Fruit fly (Drosophila melanogaster): Measurements from ENCODE around the gene Tsp33B.

Gene Tsp33B

DNA sequence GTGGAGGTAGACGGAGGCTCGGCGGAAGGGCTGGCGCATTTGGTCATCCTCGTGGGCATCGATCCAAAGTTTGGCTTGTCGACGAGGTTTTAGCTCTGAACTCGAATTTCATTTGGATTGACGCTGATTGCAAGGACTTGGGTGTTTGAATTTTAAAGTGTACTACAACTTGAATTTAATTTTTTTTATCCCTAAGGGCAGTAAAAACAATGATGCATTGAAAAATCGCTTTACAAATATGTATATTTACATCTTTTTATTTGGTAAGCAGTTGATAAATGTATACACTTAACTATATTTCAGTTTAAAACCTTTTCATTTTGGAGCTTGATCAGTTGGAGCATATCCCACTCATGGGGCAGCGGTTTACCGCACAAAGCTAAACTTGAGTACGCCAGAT lies at the start of gene Tsp33B:
Gene Tsp33B, minus strand, starts transcription at position 101 of the 400 bp plus-strand sequence.
- TF ChIP-seq cnc (optimal IDR thresholded peaks at IDR 0.05) (no peak), CG7045 (GFP tag; optimal IDR thresholded peaks at IDR 0.05) (no peak), CG5204 (GFP tag; optimal IDR thresholded peaks at IDR 0.05) (no peak), toe (GFP tag; optimal IDR thresholded peaks at IDR 0.05) (no peak), CG7101 (tag; optimal IDR thresholded peaks at IDR 0.05) (no peak), CG14711 (tag; optimal IDR thresholded peaks at IDR 0.05) (no peak)

DNA sequence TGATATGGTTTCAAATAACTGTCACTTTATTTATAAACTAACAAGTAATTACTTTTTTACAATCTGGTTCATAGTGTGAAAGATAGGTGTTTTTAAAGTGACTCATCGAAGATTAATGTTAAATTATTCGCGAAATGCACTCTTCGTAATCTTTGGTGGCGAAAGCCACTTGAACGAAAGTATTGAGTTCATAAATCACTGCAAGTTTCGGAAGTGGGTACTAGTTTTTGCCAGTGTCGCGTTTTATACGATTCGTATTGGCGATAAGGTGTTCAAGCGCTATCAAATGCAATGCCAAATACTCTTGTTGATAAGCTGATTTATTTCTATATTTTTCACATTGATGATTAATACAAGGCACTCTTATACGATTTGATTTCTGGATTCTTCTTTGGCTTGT lies 49.4 kb upstream of the Tsp33B start:
- TF ChIP-seq Hr96 (GFP tag; optimal IDR thresholded peaks at IDR 0.05) (peak; percentile 4), CG12768 (GFP tag; optimal IDR thresholded peaks at IDR 0.05) (peak; percentile 32), CG33017 (tag; optimal IDR thresholded peaks at IDR 0.05) (peak; percentile 45), cic (GFP tag; optimal IDR thresholded peaks at IDR 0.05) (no peak), kay (GFP tag; ENCODE audit: borderline replicate concordance) (peak; percentile 95), CG14711 (tag; optimal IDR thresholded peaks at IDR 0.05) (no peak), CG7045 (GFP tag; optimal IDR thresholded peaks at IDR 0.05) (peak; percentile 6), CG5204 (GFP tag; optimal IDR thresholded peaks at IDR 0.05) (peak; percentile 32)

DNA sequence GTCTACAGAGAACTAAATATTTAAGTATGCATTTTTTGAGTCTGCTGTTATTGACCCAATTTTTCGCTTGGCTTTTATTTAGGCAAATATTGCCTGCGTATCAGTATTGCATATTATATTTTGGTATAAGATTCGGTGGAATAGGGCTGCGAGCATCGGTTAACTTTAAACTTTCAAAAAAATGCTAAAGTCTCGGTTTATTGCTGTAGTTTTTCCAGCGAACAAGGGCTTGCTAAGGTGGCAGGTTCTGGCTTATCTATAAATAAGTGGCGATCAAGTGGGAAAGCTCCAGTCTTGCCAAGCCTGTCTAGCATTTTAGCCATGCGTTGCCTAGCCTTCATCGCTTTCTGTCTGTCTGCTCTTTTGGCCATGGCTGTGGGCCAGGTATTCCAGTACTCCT lies 48.2 kb upstream of the Tsp33B start, which contains the start of gene CG31704:
Gene CG31704, plus strand, starts transcription at position 301 of the 400 bp plus-strand sequence.
- TF ChIP-seq CG33017 (tag; optimal IDR thresholded peaks at IDR 0.05) (no peak), CG5204 (GFP tag; optimal IDR thresholded peaks at IDR 0.05) (no peak), CG14711 (tag; optimal IDR thresholded peaks at IDR 0.05) (no peak), CG7101 (tag; optimal IDR thresholded peaks at IDR 0.05) (no peak), cnc (optimal IDR thresholded peaks at IDR 0.05) (no peak), ovo (GFP tag; optimal IDR thresholded peaks at IDR 0.05) (no peak), bab1 (GFP tag; optimal IDR thresholded peaks at IDR 0.05) (no peak), pad (GFP tag; optimal IDR thresholded peaks at IDR 0.05) (no peak), Crg-1 (GFP tag; optimal IDR thresholded peaks at IDR 0.05) (no peak), CG7045 (GFP tag; optimal IDR thresholded peaks at IDR 0.05) (no peak)

DNA sequence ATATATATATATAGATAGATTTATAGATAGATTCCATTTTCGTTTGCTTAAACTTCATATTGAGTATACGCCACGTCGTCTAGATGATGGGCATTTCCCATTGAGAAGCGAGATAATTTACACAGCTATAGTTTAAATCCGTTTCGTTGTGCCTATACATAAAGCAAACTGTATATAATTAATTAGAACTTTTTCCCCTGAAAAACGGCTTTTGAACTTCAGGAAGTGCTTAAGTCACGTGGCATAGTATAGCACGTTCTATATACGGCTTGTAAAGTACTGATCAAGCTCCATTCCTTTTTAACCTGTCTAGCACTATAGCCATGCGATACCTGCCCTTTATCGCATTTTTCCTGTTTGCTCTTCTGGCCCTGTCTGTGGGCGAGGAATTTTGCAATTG lies 47.4 kb upstream of the Tsp33B start, which contains the start of gene Sfp33A3:
Gene Sfp33A3, plus strand, starts transcription at position 301 of the 400 bp plus-strand sequence.
- TF ChIP-seq kay (GFP tag; ENCODE audit: borderline replicate concordance) (no peak), Mnt (GFP tag; optimal IDR thresholded peaks at IDR 0.05) (no peak)

dm6 chr2L:11837413-11837812 lies 45.2 kb upstream of the Tsp33B start, which contains the start of gene Sfp33A2:
Sfp33A2 (plus strand) TSS chr2L:11837713.
- TF ChIP-seq cic (GFP tag; optimal IDR thresholded peaks at IDR 0.05) = no peak
- TF ChIP-seq pad (GFP tag; optimal IDR thresholded peaks at IDR 0.05) = no peak
- TF ChIP-seq Hr96 (GFP tag; optimal IDR thresholded peaks at IDR 0.05) = no peak
- no peak for TF ChIP-seq CG12768 (GFP tag; optimal IDR thresholded peaks at IDR 0.05)

- TF ChIP-seq toe (GFP tag; optimal IDR thresholded peaks at IDR 0.05) = no peak
- TF ChIP-seq Clk (GFP tag; optimal IDR thresholded peaks at IDR 0.05) = no peak
- no peak for TF ChIP-seq CG33017 (tag; optimal IDR thresholded peaks at IDR 0.05)
- TF ChIP-seq pad (GFP tag; optimal IDR thresholded peaks at IDR 0.05) = no peak
- no peak for TF ChIP-seq tj (GFP tag; optimal IDR thresholded peaks at IDR 0.05)
- no peak for TF ChIP-seq Hr96 (GFP tag; optimal IDR thresholded peaks at IDR 0.05)
- TF ChIP-seq ovo (GFP tag; optimal IDR thresholded peaks at IDR 0.05) = no peak
- no peak for TF ChIP-seq cnc (optimal IDR thresholded peaks at IDR 0.05)
- no peak for TF ChIP-seq CG14711 (tag; optimal IDR thresholded peaks at IDR 0.05)
- TF ChIP-seq bab1 (GFP tag; optimal IDR thresholded peaks at IDR 0.05) = no peak
- TF ChIP-seq cic (GFP tag; optimal IDR thresholded peaks at IDR 0.05) = no peak
- no peak for TF ChIP-seq CG12768 (GFP tag; optimal IDR thresholded peaks at IDR 0.05)
- TF ChIP-seq Crg-1 (GFP tag; optimal IDR thresholded peaks at IDR 0.05) = no peak
- TF ChIP-seq Mnt (GFP tag; optimal IDR thresholded peaks at IDR 0.05) = no peak
- TF ChIP-seq CG11617 (GFP tag; optimal IDR thresholded peaks at IDR 0.05) = no peak
Observed at dm6 chr2L:11836943-11837342, 44.8 kb upstream of the Tsp33B start, which contains the start of gene Sfp33A4. Sfp33A4 (plus strand) TSS chr2L:11837243.

dm6 chr2L:11834308-11834707 lies 42.1 kb upstream of the Tsp33B start, which contains the start of gene CG45012:
CG45012 (plus strand) TSS chr2L:11834608.
- TF ChIP-seq toe (GFP tag; optimal IDR thresholded peaks at IDR 0.05) (no peak), CG33017 (tag; optimal IDR thresholded peaks at IDR 0.05) (no peak), bab1 (GFP tag; optimal IDR thresholded peaks at IDR 0.05) (no peak)

DNA sequence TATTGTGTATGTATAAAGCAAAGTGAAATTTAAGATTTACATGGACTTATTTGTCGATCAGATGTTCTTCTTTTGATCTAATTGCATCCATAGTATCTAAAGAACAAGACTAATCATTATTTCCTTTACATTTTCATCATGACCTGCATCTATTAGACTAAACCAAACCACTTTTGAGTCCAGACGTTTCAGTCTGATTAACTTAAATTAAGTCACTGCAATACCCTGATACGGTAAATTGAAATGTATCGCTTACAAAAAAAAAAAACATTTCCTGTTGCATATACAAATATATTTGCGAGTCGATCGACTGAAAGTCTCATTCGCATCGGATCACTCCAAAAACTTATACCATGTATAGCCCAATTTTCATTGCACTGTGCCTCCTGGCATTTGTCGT lies 41.6 kb upstream of the Tsp33B start, which contains the start of gene CG45011:
Gene CG45011, plus strand, starts transcription at position 301 of the 400 bp plus-strand sequence.
- peak; percentile 18 for TF ChIP-seq kay (GFP tag; ENCODE audit: borderline replicate concordance)
- TF ChIP-seq CG11617 (GFP tag; optimal IDR thresholded peaks at IDR 0.05) = no peak

DNA sequence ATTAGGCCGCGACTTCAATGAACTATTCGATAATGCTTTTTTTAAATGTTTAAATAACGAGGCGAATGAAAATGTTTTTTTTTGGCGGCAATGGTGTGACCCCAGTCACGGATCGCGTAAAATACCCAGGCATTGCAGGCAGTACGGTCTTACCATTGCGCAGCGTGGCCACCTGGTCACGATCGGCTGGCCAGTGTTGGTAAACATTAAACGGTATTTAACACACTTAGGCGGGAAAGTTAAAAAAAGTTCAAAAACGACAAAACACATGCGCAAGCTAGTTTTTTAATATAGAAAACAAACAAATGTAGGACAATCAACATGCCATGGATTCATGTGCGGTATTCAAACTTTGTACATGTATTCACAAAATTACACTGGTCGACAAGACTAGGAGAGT lies 37.1 kb upstream of the Tsp33B start, which contains the start of gene esc:
Gene esc, minus strand, starts transcription at position 129 of the 400 bp plus-strand sequence.
- TF ChIP-seq Hr96 (GFP tag; optimal IDR thresholded peaks at IDR 0.05) (no peak), CG14711 (tag; optimal IDR thresholded peaks at IDR 0.05) (peak; percentile 13), bab1 (GFP tag; optimal IDR thresholded peaks at IDR 0.05) (peak; percentile 50), cic (GFP tag; optimal IDR thresholded peaks at IDR 0.05) (no peak), Clk (GFP tag; optimal IDR thresholded peaks at IDR 0.05) (no peak), cnc (optimal IDR thresholded peaks at IDR 0.05) (no peak), ovo (GFP tag; optimal IDR thresholded peaks at IDR 0.05) (peak; percentile 39), CG1620 (GFP tag; optimal IDR thresholded peaks at IDR 0.05) (peak; percentile 41), CG7101 (tag; optimal IDR thresholded peaks at IDR 0.05) (peak; percentile 20), Crg-1 (GFP tag; optimal IDR thresholded peaks at IDR 0.05) (peak; percentile 45), CG33017 (tag; optimal IDR thresholded peaks at IDR 0.05) (no peak), Mnt (GFP tag; optimal IDR thresholded peaks at IDR 0.05) (peak; percentile 4), pad (GFP tag; optimal IDR thresholded peaks at IDR 0.05) (peak; percentile 35)
